Worm (Caenorhabditis elegans): ENCODE results near the gene C23G10.2.

C23G10.2 gene

ce11 chrIII:6165240-6165639 is 42.6 kb upstream of the C23G10.2 start:
- no peak for TF ChIP-seq pqm-1 (tag; optimal IDR thresholded peaks at IDR 0.05)
- TF ChIP-seq F13H6.1 (tag; optimal IDR thresholded peaks at IDR 0.05): no peak
- no peak for TF ChIP-seq fkh-6 (tag; optimal IDR thresholded peaks at IDR 0.05)
- no peak for TF ChIP-seq ceh-2 (tag; optimal IDR thresholded peaks at IDR 0.05)
- TF ChIP-seq ceh-14 (tag; optimal IDR thresholded peaks at IDR 0.05): no peak
- no peak for TF ChIP-seq pax-1 (tag; optimal IDR thresholded peaks at IDR 0.05)
- TF ChIP-seq odd-2 (tag; optimal IDR thresholded peaks at IDR 0.05): no peak
- TF ChIP-seq ceh-48 (tag; optimal IDR thresholded peaks at IDR 0.05): no peak
- TF ChIP-seq hlh-30 (tag; optimal IDR thresholded peaks at IDR 0.05; ENCODE audit: insufficient read depth): no peak
- no peak for TF ChIP-seq ceh-34 (tag; optimal IDR thresholded peaks at IDR 0.05)
- no peak for TF ChIP-seq ceh-19 (GFP tag; optimal IDR thresholded peaks at IDR 0.05)
- TF ChIP-seq lim-6 (tag; optimal IDR thresholded peaks at IDR 0.05): no peak
- TF ChIP-seq nfya-1 (tag; optimal IDR thresholded peaks at IDR 0.05): no peak
- no peak for TF ChIP-seq hlh-13 (GFP tag; optimal IDR thresholded peaks at IDR 0.05)
- TF ChIP-seq dve-1 (tag; optimal IDR thresholded peaks at IDR 0.05): no peak
- TF ChIP-seq hlh-6 (tag; optimal IDR thresholded peaks at IDR 0.05): no peak
- no peak for TF ChIP-seq elt-2 (tag; optimal IDR thresholded peaks at IDR 0.05)
- TF ChIP-seq sox-2 (GFP tag; IDR thresholded peaks at IDR 0.05): no peak

- no peak for TF ChIP-seq ztf-16 (tag; optimal IDR thresholded peaks at IDR 0.05)
- TF ChIP-seq tbx-7 (tag; optimal IDR thresholded peaks at IDR 0.05): no peak
- no peak for TF ChIP-seq rnt-1 (tag; optimal IDR thresholded peaks at IDR 0.05)
- TF ChIP-seq ets-4 (tag; optimal IDR thresholded peaks at IDR 0.05): no peak
- no peak for TF ChIP-seq lin-11 (tag; optimal IDR thresholded peaks at IDR 0.05)
- TF ChIP-seq eyg-1 (tag; optimal IDR thresholded peaks at IDR 0.05): no peak
- TF ChIP-seq unc-55 (GFP tag; optimal IDR thresholded peaks at IDR 0.05): no peak
- TF ChIP-seq ceh-18 (tag; optimal IDR thresholded peaks at IDR 0.05): no peak
These were observed 41.2 kb upstream of the C23G10.2 start for ce11 chrIII:6166634-6167033.

- TF ChIP-seq ceh-30 (tag; optimal IDR thresholded peaks at IDR 0.05) (no peak), K02D7.2 (tag; optimal IDR thresholded peaks at IDR 0.05) (no peak), ceh-2 (tag; optimal IDR thresholded peaks at IDR 0.05) (no peak), gmeb-2 (tag; optimal IDR thresholded peaks at IDR 0.05) (no peak), lim-6 (tag; optimal IDR thresholded peaks at IDR 0.05) (no peak), T23F11.4 (GFP tag; optimal IDR thresholded peaks at IDR 0.05) (no peak), nfya-1 (tag; optimal IDR thresholded peaks at IDR 0.05) (no peak), hlh-6 (tag; optimal IDR thresholded peaks at IDR 0.05) (no peak), Y22D7AL.16 (tag; optimal IDR thresholded peaks at IDR 0.05) (no peak), mec-3 (tag; optimal IDR thresholded peaks at IDR 0.05; ENCODE audit: borderline replicate concordance) (no peak), pax-1 (tag; optimal IDR thresholded peaks at IDR 0.05) (no peak), tbx-7 (tag; optimal IDR thresholded peaks at IDR 0.05) (no peak), hlh-13 (GFP tag; optimal IDR thresholded peaks at IDR 0.05) (no peak), fkh-10 (GFP tag; optimal IDR thresholded peaks at IDR 0.05) (no peak), unc-55 (GFP tag; optimal IDR thresholded peaks at IDR 0.05) (no peak)
These were observed 39.2 kb upstream of the C23G10.2 start, which contains the start of gene efk-1 for ce11 chrIII:6168497-6169227. Gene efk-1, minus strand, starts transcription at chrIII:6168547.

- TF ChIP-seq ceh-18 (tag; optimal IDR thresholded peaks at IDR 0.05) (peak; percentile 45), ceh-48 (tag; optimal IDR thresholded peaks at IDR 0.05) (no peak), nfya-1 (tag; optimal IDR thresholded peaks at IDR 0.05) (peak; percentile 35), pax-1 (tag; optimal IDR thresholded peaks at IDR 0.05) (peak; percentile 72), rnt-1 (tag; optimal IDR thresholded peaks at IDR 0.05) (peak; percentile 42), pag-3 (tag; optimal IDR thresholded peaks at IDR 0.05; ENCODE audit: borderline replicate concordance) (no peak), unc-55 (GFP tag; optimal IDR thresholded peaks at IDR 0.05) (peak; percentile 44), ceh-31 (tag; optimal IDR thresholded peaks at IDR 0.05) (peak; percentile 31)
These were observed 37.8 kb upstream of the C23G10.2 start for ce11 chrIII:6170038-6170437.

Measured in whole organism, late embryonic.